Worm (Caenorhabditis elegans) whole organism, mixed stage, embryonic: ENCODE measurements around the gene mrpl-40.
A peak's percentile ranks its signal among the peaks of the same experiment; 100 is the strongest.

Experiments used
- M03D4.4 ChIP-seq: sonication (generic microtip); optimal IDR thresholded peaks from 2 replicates; lab custom pipeline; 2017; ENCODE audit warnings: mild to moderate bottlenecking, missing genetic modification characterization, missing compliant biosample characterization
- bed-3 ChIP-seq: fragments of 200-800 bp; sonication (Bioruptor generic); optimal IDR thresholded peaks from 3 replicates; lab custom pipeline; 2018; ENCODE audit warnings: mild to moderate bottlenecking, missing genetic modification characterization, moderate library complexity, missing compliant biosample characterization
- blmp-1 ChIP-seq: fragments of 150-350 bp; optimal IDR thresholded peaks from 2 replicates; lab custom pipeline; 2014; ENCODE audit warnings: missing biosample characterization, missing genetic modification characterization
- ceh-39 ChIP-seq: fragments of 150-350 bp; optimal IDR thresholded peaks from 2 replicates; lab custom pipeline; 2014; ENCODE audit warnings: missing biosample characterization, missing genetic modification characterization
- ceh-43 ChIP-seq: fragments of 200-800 bp; sonication (Bioruptor generic); optimal IDR thresholded peaks from 2 replicates; lab custom pipeline; 2018; ENCODE audit warnings: mild to moderate bottlenecking, missing genetic modification characterization, moderate library complexity, missing compliant biosample characterization
- ces-1 ChIP-seq: fragments of 150-350 bp; optimal IDR thresholded peaks from 2 replicates; lab custom pipeline; 2014; ENCODE audit warnings: missing biosample characterization, missing genetic modification reagents, missing genetic modification characterization
- cnd-1 ChIP-seq: fragments of 200-800 bp; sonication (Bioruptor generic); optimal IDR thresholded peaks from 2 replicates; lab custom pipeline; 2018; ENCODE audit warnings: mild to moderate bottlenecking, missing genetic modification characterization, missing compliant biosample characterization
- flh-1 ChIP-seq: fragments of 200-800 bp; sonication (Bioruptor generic); optimal IDR thresholded peaks from 2 replicates; lab custom pipeline; 2018; ENCODE audit warnings: mild to moderate bottlenecking, missing genetic modification characterization, moderate library complexity, missing compliant biosample characterization
- ham-2 ChIP-seq: fragments of 200-800 bp; sonication (Bioruptor generic); optimal IDR thresholded peaks from 2 replicates; lab custom pipeline; 2018; ENCODE audit warnings: mild to moderate bottlenecking, missing genetic modification characterization, missing compliant biosample characterization
- hlh-1 ChIP-seq: fragments of 150-350 bp; optimal IDR thresholded peaks from 2 replicates; lab custom pipeline; 2014; ENCODE audit warnings: missing biosample characterization, missing genetic modification reagents, missing genetic modification characterization
- lin-13 ChIP-seq: fragments of 150-350 bp; optimal IDR thresholded peaks from 2 replicates; lab custom pipeline; 2014; ENCODE audit warnings: missing biosample characterization, missing genetic modification characterization
- lin-32 ChIP-seq: fragments of 200-800 bp; sonication (Bioruptor generic); optimal IDR thresholded peaks from 2 replicates; lab custom pipeline; 2018; ENCODE audit warnings: mild to moderate bottlenecking, missing genetic modification characterization, missing compliant biosample characterization
- mab-5 ChIP-seq: fragments of 150-350 bp; optimal IDR thresholded peaks from 2 replicates; lab custom pipeline; 2014; ENCODE audit warnings: missing biosample characterization, missing genetic modification characterization
- mep-1 ChIP-seq: fragments of 150-350 bp; optimal IDR thresholded peaks from 2 replicates; lab custom pipeline; 2017; ENCODE audit warnings: missing biosample characterization, missing genetic modification reagents, missing genetic modification characterization, inconsistent platforms
- mls-2 ChIP-seq: sonication (generic microtip); optimal IDR thresholded peaks from 2 replicates; lab custom pipeline; 2016; ENCODE audit warnings: mild to moderate bottlenecking, missing genetic modification characterization, moderate library complexity, missing compliant biosample characterization
- nhr-12 ChIP-seq: fragments of 150-350 bp; optimal IDR thresholded peaks from 2 replicates; lab custom pipeline; 2014; ENCODE audit warnings: missing biosample characterization, missing genetic modification characterization
- nhr-237 ChIP-seq: fragments of 150-350 bp; optimal IDR thresholded peaks from 2 replicates; lab custom pipeline; 2014; ENCODE audit warnings: missing biosample characterization, missing genetic modification characterization
- nhr-28 ChIP-seq: fragments of 150-350 bp; optimal IDR thresholded peaks from 2 replicates; lab custom pipeline; 2014; ENCODE audit warnings: missing biosample characterization, missing genetic modification characterization
- nhr-76 ChIP-seq: sonication (generic microtip); optimal IDR thresholded peaks from 2 replicates; lab custom pipeline; 2017; ENCODE audit warnings: missing biosample characterization, missing genetic modification characterization
- sem-2 ChIP-seq: fragments of 200-800 bp; sonication (Bioruptor generic); optimal IDR thresholded peaks from 2 replicates; lab custom pipeline; 2018; ENCODE audit warnings: mild to moderate bottlenecking, missing genetic modification characterization, missing compliant biosample characterization
- sptf-1 ChIP-seq: sonication (generic microtip); optimal IDR thresholded peaks from 2 replicates; lab custom pipeline; 2017; ENCODE audit warnings: mild to moderate bottlenecking, missing genetic modification characterization, moderate library complexity, missing compliant biosample characterization
- tbx-8 ChIP-seq: fragments of 200-800 bp; sonication (Bioruptor generic); optimal IDR thresholded peaks from 2 replicates; lab custom pipeline; 2018; ENCODE audit warnings: mild to moderate bottlenecking, missing genetic modification characterization, moderate library complexity, missing compliant biosample characterization
- unc-120 ChIP-seq: sonication (generic microtip); optimal IDR thresholded peaks from 2 replicates; lab custom pipeline; 2017; ENCODE audit warnings: missing genetic modification characterization, missing compliant biosample characterization; ENCODE audit not compliant: poor library complexity, severe bottlenecking
- unc-39 ChIP-seq: fragments of 150-350 bp; optimal IDR thresholded peaks from 2 replicates; lab custom pipeline; 2014; ENCODE audit warnings: missing biosample characterization, missing genetic modification characterization
- unc-62 ChIP-seq: fragments of 150-350 bp; optimal IDR thresholded peaks from 2 replicates; lab custom pipeline; 2014; ENCODE audit warnings: missing biosample characterization, missing genetic modification reagents, missing genetic modification characterization
- zip-8 ChIP-seq: fragments of 150-350 bp; optimal IDR thresholded peaks from 2 replicates; lab custom pipeline; 2014; ENCODE audit warnings: missing biosample characterization, missing genetic modification characterization
- ztf-11 ChIP-seq: fragments of 150-350 bp; optimal IDR thresholded peaks from 2 replicates; lab custom pipeline; 2014; ENCODE audit warnings: missing biosample characterization, missing genetic modification characterization

Gene mrpl-40

ce11 chrIII:48329-48728, 39.0 kb upstream of the mrpl-40 start:
- TF ChIP-seq ceh-43 (GFP tag; lab: Kevin White, UChicago) (no peak), sem-2 (GFP tag; lab: Kevin White, UChicago) (no peak), ces-1 (GFP tag; lab: Kevin White, UChicago) (no peak), ceh-39 (tag; lab: Kevin White, UChicago) (no peak), unc-120 (tag; lab: Kevin White, UChicago) (no peak), nhr-76 (tag; lab: Kevin White, UChicago) (no peak), mls-2 (tag; lab: Kevin White, UChicago) (no peak)

ce11 chrIII:49064-49463, 38.3 kb upstream of the mrpl-40 start:
- no peak for TF ChIP-seq ztf-11 (tag; lab: Kevin White, UChicago)
- TF ChIP-seq blmp-1 (tag; lab: Kevin White, UChicago), result no peak
- no peak for TF ChIP-seq cnd-1 (tag; lab: Kevin White, UChicago)
- TF ChIP-seq sptf-1, result no peak
- no peak for TF ChIP-seq lin-32 (GFP tag; lab: Kevin White, UChicago)
- no peak for TF ChIP-seq nhr-28 (tag; lab: Kevin White, UChicago)
- TF ChIP-seq ham-2 (GFP tag; lab: Kevin White, UChicago), result no peak
- no peak for TF ChIP-seq nhr-76 (tag; lab: Kevin White, UChicago)
- TF ChIP-seq lin-13 (tag; lab: Kevin White, UChicago), result no peak
- TF ChIP-seq zip-8 (tag; lab: Kevin White, UChicago), result no peak
- TF ChIP-seq flh-1, result no peak

ce11 chrIII:50418-50817, 36.9 kb upstream of the mrpl-40 start:
- TF ChIP-seq cnd-1 (tag; lab: Kevin White, UChicago) (no peak), ham-2 (GFP tag; lab: Kevin White, UChicago) (no peak), bed-3 (GFP tag; lab: Kevin White, UChicago) (no peak), mab-5 (no peak), hlh-1 (tag; lab: Kevin White, UChicago) (no peak), mep-1 (tag; lab: Kevin White, UChicago) (no peak)

DNA sequence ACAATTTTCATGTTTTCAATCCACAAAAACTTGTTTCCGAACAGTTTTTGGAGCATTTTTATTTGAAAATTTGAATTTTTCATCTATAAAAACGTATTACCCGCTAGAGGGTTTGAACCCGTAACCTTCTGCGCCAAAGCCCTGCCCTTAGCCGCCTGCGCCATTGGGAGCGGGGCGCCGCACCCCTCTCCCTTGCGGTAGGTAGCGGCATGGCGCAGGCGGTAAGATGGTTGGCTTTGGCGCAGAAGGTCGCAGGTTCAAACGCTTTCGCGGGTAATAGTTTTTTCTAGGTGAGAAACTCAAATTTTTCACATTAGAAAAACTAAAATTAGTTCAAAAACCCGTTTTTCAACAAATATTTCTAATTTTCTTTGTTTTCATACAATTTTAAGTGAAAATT, 35.7 kb upstream of the mrpl-40 start:
- TF ChIP-seq nhr-237 (no peak), mab-5 (no peak), ham-2 (GFP tag; lab: Kevin White, UChicago) (no peak), unc-62 (no peak), hlh-1 (tag; lab: Kevin White, UChicago) (no peak), flh-1 (no peak), bed-3 (GFP tag; lab: Kevin White, UChicago) (no peak), zip-8 (tag; lab: Kevin White, UChicago) (no peak)

ce11 chrIII:53696-54095, 33.7 kb upstream of the mrpl-40 start:
- no peak for TF ChIP-seq M03D4.4 (tag; lab: Kevin White, UChicago)

ce11 chrIII:61045-61444, 26.3 kb upstream of the mrpl-40 start, which contains the start of gene btb-5:
Gene btb-5 (minus strand): TSS chrIII:61145.
- no peak for TF ChIP-seq nhr-28 (tag; lab: Kevin White, UChicago)
- TF ChIP-seq flh-1, result no peak
- no peak for TF ChIP-seq ztf-11 (tag; lab: Kevin White, UChicago)
- TF ChIP-seq ces-1 (GFP tag; lab: Kevin White, UChicago), result no peak
- TF ChIP-seq unc-39 (tag; lab: Kevin White, UChicago), result no peak
- no peak for TF ChIP-seq lin-32 (GFP tag; lab: Kevin White, UChicago)
- no peak for TF ChIP-seq nhr-12 (tag; lab: Kevin White, UChicago)
- no peak for TF ChIP-seq tbx-8 (GFP tag; lab: Kevin White, UChicago)
- TF ChIP-seq, all 35 proteins: peak for 0

ce11 chrIII:62383-62873, 24.9 kb upstream of the mrpl-40 start:
- peak; percentile 68 for TF ChIP-seq ces-1 (GFP tag; lab: Kevin White, UChicago)
- no peak for TF ChIP-seq ceh-43 (GFP tag; lab: Kevin White, UChicago)
- TF ChIP-seq, all 35 proteins: peak for 1
